Worm (Caenorhabditis elegans) whole organism, young adult: Measurements from ENCODE around the gene srt-34.

ENCODE experiments used
- F49E8.2 ChIP-seq: sonication (generic microtip); optimal IDR thresholded peaks from 3 replicates; lab custom pipeline; 2017; ENCODE audit warnings: missing genetic modification characterization, mild to moderate bottlenecking, missing compliant biosample characterization, antibody characterized with exemption, moderate library complexity; ENCODE audit not compliant: insufficient read depth
- Y95B8A.8 ChIP-seq: fragments of 200-800 bp; sonication (Bioruptor generic); IDR thresholded peaks from 2 replicates; pipeline ENCODE4 v1.3.6; 2022; ENCODE audit warnings: missing genetic modification reagents, missing genetic modification characterization, missing compliant biosample characterization
- cebp-1 ChIP-seq, 2 experiments: fragments of 200-800 bp in 1 of 2; sonication (Bioruptor generic) in 1 of 2; sonication (generic microtip) in 1 of 2; IDR thresholded peaks in 1 of 2; optimal IDR thresholded peaks in 1 of 2; 2 replicates each; pipeline versions ENCODE4 v1.3.6 to Lab custom; 2017 to 2022; ENCODE audit warnings: missing compliant biosample characterization in 2 of 2, missing genetic modification characterization in 2 of 2, mild to moderate bottlenecking in 1 of 2, missing genetic modification reagents in 1 of 2, moderate library complexity in 1 of 2
- die-1 ChIP-seq: sonication (generic microtip); optimal IDR thresholded peaks from 2 replicates; lab custom pipeline; 2016; ENCODE audit warnings: missing genotype, mild to moderate bottlenecking, missing genetic modification characterization, missing compliant biosample characterization
- efl-1 ChIP-seq: fragments of 150-350 bp; optimal IDR thresholded peaks from 2 replicates; lab custom pipeline; 2014; ENCODE audit warnings: missing biosample characterization, missing genetic modification reagents, missing genetic modification characterization
- ets-4 ChIP-seq: fragments of 200-800 bp; sonication (Bioruptor generic); optimal IDR thresholded peaks from 2 replicates; lab custom pipeline; 2018; ENCODE audit warnings: mild to moderate bottlenecking, missing genetic modification characterization, missing compliant biosample characterization
- let-607 ChIP-seq, 2 experiments: fragments of 200-800 bp in 1 of 2; sonication (Bioruptor generic) in 1 of 2; sonication (generic microtip) in 1 of 2; optimal IDR thresholded peaks; 2 replicates each; lab custom pipeline; 2016 to 2018; ENCODE audit warnings: mild to moderate bottlenecking in 2 of 2, missing compliant biosample characterization in 2 of 2, missing genetic modification characterization in 2 of 2, moderate library complexity in 2 of 2, missing genotype in 1 of 2
- lin-54 ChIP-seq: fragments of 200-800 bp; sonication (Bioruptor generic); optimal IDR thresholded peaks from 2 replicates; lab custom pipeline; 2018; ENCODE audit warnings: mild to moderate bottlenecking, missing genetic modification characterization, missing compliant biosample characterization
- nhr-27 ChIP-seq: fragments of 200-800 bp; sonication (Bioruptor generic); optimal IDR thresholded peaks from 2 replicates; lab custom pipeline; 2018; ENCODE audit warnings: mild to moderate bottlenecking, missing genetic modification characterization, moderate library complexity, missing compliant biosample characterization
- pha-4 ChIP-seq: fragments of 150-350 bp; sonication (generic microtip); optimal IDR thresholded peaks from 2 replicates; lab custom pipeline; 2014; ENCODE audit warnings: missing biosample characterization, missing genetic modification reagents, missing genetic modification characterization
- rcor-1 ChIP-seq: fragments of 200-800 bp; sonication (Bioruptor generic); IDR thresholded peaks from 2 replicates; pipeline ENCODE4 v1.3.6; 2022; ENCODE audit warnings: missing genetic modification reagents, missing genetic modification characterization, missing compliant biosample characterization
- tlf-1 ChIP-seq: fragments of 200-800 bp; sonication (Bioruptor generic); optimal IDR thresholded peaks from 2 replicates; lab custom pipeline; 2018; ENCODE audit warnings: mild to moderate bottlenecking, missing genetic modification characterization, missing compliant biosample characterization
- ztf-25 ChIP-seq: fragments of 200-800 bp; sonication (Bioruptor generic); IDR thresholded peaks from 2 replicates; pipeline ENCODE4 v1.3.6; 2022; ENCODE audit warnings: missing genetic modification reagents, missing genetic modification characterization, missing compliant biosample characterization

- TF ChIP-seq rcor-1 (GFP tag; lab: Robert Waterston, UW) (no peak), ztf-25 (GFP tag; lab: Robert Waterston, UW) (no peak), let-607 (tag; optimal IDR thresholded peaks at IDR 0.05; lab: Kevin White, UChicago) (no peak), ets-4 (GFP tag; lab: Kevin White, UChicago) (no peak), die-1 (tag; lab: Kevin White, UChicago) (no peak), nhr-27 (tag; lab: Kevin White, UChicago) (no peak), lin-54 (GFP tag; lab: Kevin White, UChicago) (no peak), cebp-1 (GFP tag; IDR thresholded peaks at IDR 0.05; lab: Robert Waterston, UW) (no peak), cebp-1 (tag; optimal IDR thresholded peaks at IDR 0.05; lab: Kevin White, UChicago) (no peak), efl-1 (GFP tag; lab: Kevin White, UChicago) (no peak), Y95B8A.8 (GFP tag; lab: Robert Waterston, UW) (no peak), tlf-1 (no peak), pha-4 (tag; lab: Kevin White, UChicago) (no peak), F49E8.2 (tag; lab: Kevin White, UChicago) (no peak)
Observed at ce11 chrV:2774042-2774441, 44.0 kb downstream of the srt-34 start, which contains the start of gene srj-18.
